Fruit fly (Drosophila melanogaster) whole organism, embryonic: ENCODE results near the gene CG5886.

Source experiments
- Bgb ChIP-seq: fragments of 200-800 bp; sonication (Bioruptor generic); IDR thresholded peaks from 2 replicates; pipeline ENCODE4 v1.3.6; 2022; ENCODE audit warnings: missing biosample characterization, missing genetic modification characterization; ENCODE audit not compliant: partially characterized antibody
- CG10366 ChIP-seq: fragments of 200-800 bp; sonication (Bioruptor generic); IDR thresholded peaks from 2 replicates; pipeline ENCODE4 v1.3.6; 2022; ENCODE audit warnings: missing biosample characterization, missing genetic modification characterization
- CG11093 ChIP-seq: fragments of 200-800 bp; sonication (Bioruptor generic); IDR thresholded peaks from 3 replicates; pipeline ENCODE4 v1.3.6; 2022; ENCODE audit warnings: missing biosample characterization, missing genetic modification characterization
- CG11695 ChIP-seq: fragments of 200-800 bp; sonication (Bioruptor generic); IDR thresholded peaks from 3 replicates; pipeline ENCODE4 v1.3.6; 2022; ENCODE audit warnings: missing biosample characterization, missing genetic modification characterization
- CG12071 ChIP-seq: fragments of 200-800 bp; sonication (Bioruptor generic); optimal IDR thresholded peaks from 3 replicates; lab custom pipeline; 2018; ENCODE audit warnings: missing biosample characterization, mild to moderate bottlenecking, missing genetic modification characterization
- CG12659 ChIP-seq: fragments of 200-800 bp; sonication (Bioruptor generic); optimal IDR thresholded peaks from 3 replicates; lab custom pipeline; 2017; ENCODE audit warnings: mild to moderate bottlenecking, missing biosample characterization, missing genetic modification reagents, missing genetic modification characterization
- CG30403 ChIP-seq: fragments of 200-800 bp; sonication (Bioruptor generic); optimal IDR thresholded peaks from 3 replicates; lab custom pipeline; 2016; ENCODE audit warnings: missing biosample characterization, missing genetic modification characterization
- CG32772 ChIP-seq: fragments of 200-800 bp; sonication (Bioruptor generic); IDR thresholded peaks from 2 replicates; pipeline ENCODE4 v1.3.6; 2022; ENCODE audit warnings: missing biosample characterization, missing genetic modification characterization
- CG6254 ChIP-seq: fragments of 200-800 bp; sonication (Bioruptor generic); optimal IDR thresholded peaks from 3 replicates; lab custom pipeline; 2017; ENCODE audit warnings: mild to moderate bottlenecking, missing biosample characterization, missing genetic modification reagents, missing genetic modification characterization
- CG7928 ChIP-seq: fragments of 200-800 bp; sonication (Bioruptor generic); optimal IDR thresholded peaks from 2 replicates; lab custom pipeline; 2017; ENCODE audit warnings: missing biosample characterization, mild to moderate bottlenecking, missing genetic modification characterization
- CG8290 ChIP-seq, 3 experiments: fragments of 200-800 bp; sonication (Bioruptor generic); optimal IDR thresholded peaks; 2 replicates each; lab custom pipeline; 2016 to 2019; ENCODE audit warnings: missing biosample characterization in 3 of 3, missing genetic modification characterization in 3 of 3, mild to moderate bottlenecking in 2 of 3, moderate library complexity in 1 of 3
- CG8765 ChIP-seq: fragments of 200-800 bp; sonication (Bioruptor generic); IDR thresholded peaks from 2 replicates; pipeline ENCODE4 v1.3.6; 2022; ENCODE audit warnings: missing biosample characterization, missing genetic modification characterization
- Camta ChIP-seq: fragments of 200-800 bp; sonication (Bioruptor generic); optimal IDR thresholded peaks from 2 replicates; lab custom pipeline; 2016; ENCODE audit warnings: missing biosample characterization, missing genetic modification characterization
- CoRest ChIP-seq: fragments of 200-800 bp; sonication (Bioruptor generic); optimal IDR thresholded peaks from 3 replicates; lab custom pipeline; 2018; ENCODE audit warnings: missing biosample characterization, mild to moderate bottlenecking, missing genetic modification characterization, moderate library complexity
- Dip2 ChIP-seq: fragments of 200-800 bp; sonication (Bioruptor generic); IDR thresholded peaks from 2 replicates; pipeline ENCODE4 v1.3.6; 2022; ENCODE audit warnings: missing biosample characterization, missing genetic modification characterization
- Drgx ChIP-seq: fragments of 200-800 bp; sonication (Bioruptor generic); IDR thresholded peaks from 2 replicates; pipeline ENCODE4 v1.3.6; 2022; ENCODE audit warnings: missing biosample characterization, missing genetic modification characterization
- E2f2 ChIP-seq: fragments of 200-800 bp; sonication (Bioruptor generic); IDR thresholded peaks from 2 replicates; pipeline ENCODE4 v1.3.6; 2022; ENCODE audit warnings: missing biosample characterization, missing genetic modification characterization
- Ets65A ChIP-seq: fragments of 200-800 bp; sonication (Bioruptor generic); peaks from one replicate; lab custom pipeline; 2016; ENCODE audit warnings: missing biosample characterization, missing genetic modification characterization
- Fer2 ChIP-seq: fragments of 200-800 bp; sonication (Bioruptor generic); optimal IDR thresholded peaks from 2 replicates; lab custom pipeline; 2018; ENCODE audit warnings: missing biosample characterization, mild to moderate bottlenecking, missing genetic modification characterization, moderate library complexity
- HLH3B ChIP-seq: fragments of 200-800 bp; sonication (Bioruptor generic); IDR thresholded peaks from 2 replicates; pipeline ENCODE4 v1.3.6; 2022; ENCODE audit warnings: missing biosample characterization, missing genetic modification characterization
- Hand ChIP-seq: fragments of 200-800 bp; sonication (Bioruptor generic); optimal IDR thresholded peaks from 2 replicates; lab custom pipeline; 2017; ENCODE audit warnings: mild to moderate bottlenecking, missing biosample characterization, missing genetic modification reagents, missing genetic modification characterization
- Hey ChIP-seq: fragments of 200-800 bp; sonication (Bioruptor generic); optimal IDR thresholded peaks from 3 replicates; lab custom pipeline; 2018; ENCODE audit warnings: missing biosample characterization, mild to moderate bottlenecking, missing genetic modification characterization
- Hr78 ChIP-seq, 2 experiments: fragments of 200-800 bp in 1 of 2; fragments of >200 bp in 1 of 2; sonication (Bioruptor generic) in 1 of 2; optimal IDR thresholded peaks; 2 replicates each; lab custom pipeline; 2017 to 2019; ENCODE audit warnings: missing biosample characterization in 2 of 2, missing genetic modification characterization in 2 of 2, mild to moderate bottlenecking in 1 of 2, moderate library complexity in 1 of 2
- Kr ChIP-seq: fragments of 200-800 bp; sonication (Bioruptor generic); optimal IDR thresholded peaks from 2 replicates; lab custom pipeline; 2017; ENCODE audit warnings: missing biosample characterization, mild to moderate bottlenecking, missing genetic modification characterization
- Lim3 ChIP-seq: fragments of 200-800 bp; sonication (Bioruptor generic); IDR thresholded peaks from 2 replicates; pipeline ENCODE4 v1.3.6; 2022; ENCODE audit warnings: missing biosample characterization, missing genetic modification characterization
- Ptx1 ChIP-seq: fragments of 200-800 bp; sonication (Bioruptor generic); IDR thresholded peaks from 2 replicates; pipeline ENCODE4 v1.3.6; 2022; ENCODE audit warnings: missing biosample characterization, missing genetic modification characterization
- Rx ChIP-seq: fragments of 200-800 bp; sonication (Bioruptor generic); IDR thresholded peaks from 2 replicates; pipeline ENCODE4 v1.3.6; 2022; ENCODE audit warnings: missing biosample characterization, missing genetic modification characterization
- Sin3A ChIP-seq: fragments of >200 bp; optimal IDR thresholded peaks from 2 replicates; lab custom pipeline; 2018
- Six4 ChIP-seq: fragments of 200-800 bp; sonication (Bioruptor generic); optimal IDR thresholded peaks from 2 replicates; lab custom pipeline; 2016; ENCODE audit warnings: missing biosample characterization, missing genetic modification characterization
- Sox100B ChIP-seq: fragments of 200-800 bp; sonication (Bioruptor generic); optimal IDR thresholded peaks from 3 replicates; lab custom pipeline; 2018; ENCODE audit warnings: missing biosample characterization, mild to moderate bottlenecking, missing genetic modification characterization
- Sry-δ ChIP-seq: fragments of 200-800 bp; sonication (Bioruptor generic); optimal IDR thresholded peaks from 2 replicates; lab custom pipeline; 2016; ENCODE audit warnings: missing biosample characterization, missing genetic modification characterization
- Xrp1 ChIP-seq: fragments of 200-800 bp; sonication (Bioruptor generic); IDR thresholded peaks from 2 replicates; pipeline ENCODE4 v1.3.6; 2022; ENCODE audit warnings: missing biosample characterization, missing genetic modification characterization
- ash1 ChIP-seq: fragments of 200-800 bp; sonication (Bioruptor generic); optimal IDR thresholded peaks from 2 replicates; lab custom pipeline; 2018; ENCODE audit warnings: missing biosample characterization, mild to moderate bottlenecking, missing genetic modification characterization
- cato ChIP-seq: fragments of 200-800 bp; sonication (Bioruptor generic); optimal IDR thresholded peaks from 2 replicates; lab custom pipeline; 2016; ENCODE audit warnings: missing biosample characterization, missing genetic modification characterization, borderline replicate concordance
- chn ChIP-seq: fragments of 200-800 bp; sonication (Bioruptor generic); optimal IDR thresholded peaks from 2 replicates; lab custom pipeline; 2016; ENCODE audit warnings: missing biosample characterization, missing genetic modification characterization
- croc ChIP-seq: fragments of 200-800 bp; sonication (Bioruptor generic); conservative IDR thresholded peaks from 3 replicates; pipeline ENCODE4 v1.3.6; 2022; ENCODE audit warnings: missing biosample characterization, missing genetic modification characterization
- her ChIP-seq: fragments of 200-800 bp; sonication (Bioruptor generic); optimal IDR thresholded peaks from 2 replicates; lab custom pipeline; 2016; ENCODE audit warnings: missing biosample characterization, missing genetic modification characterization
- hkb ChIP-seq, 2 experiments: fragments of 200-800 bp in 1 of 2; fragments of >200 bp in 1 of 2; sonication (Bioruptor generic) in 1 of 2; IDR thresholded peaks in 1 of 2; optimal IDR thresholded peaks in 1 of 2; 2 replicates each; pipeline versions ENCODE4 v1.3.6 to Lab custom; 2017 to 2022; ENCODE audit warnings: missing biosample characterization in 1 of 2, missing genetic modification characterization in 1 of 2
- kah ChIP-seq: fragments of 200-800 bp; sonication (Bioruptor generic); optimal IDR thresholded peaks from 2 replicates; lab custom pipeline; 2018; ENCODE audit warnings: missing biosample characterization, mild to moderate bottlenecking, missing genetic modification characterization
- kni ChIP-seq: fragments of 200-800 bp; sonication (Bioruptor generic); optimal IDR thresholded peaks from 3 replicates; lab custom pipeline; 2017; ENCODE audit warnings: mild to moderate bottlenecking, missing biosample characterization, missing genetic modification reagents, missing genetic modification characterization
- mirr ChIP-seq: fragments of 200-800 bp; sonication (Bioruptor generic); optimal IDR thresholded peaks from 3 replicates; lab custom pipeline; 2018; ENCODE audit warnings: missing biosample characterization, mild to moderate bottlenecking, missing genetic modification characterization
- nom ChIP-seq: fragments of 200-800 bp; sonication (Bioruptor generic); optimal IDR thresholded peaks from 2 replicates; lab custom pipeline; 2017; ENCODE audit warnings: missing biosample characterization, missing genetic modification characterization, mild to moderate bottlenecking, moderate library complexity, missing genetic modification reagents
- pan ChIP-seq, 4 experiments: fragments of >200 bp in 3 of 4; fragments of 200-800 bp in 1 of 4; sonication (Bioruptor generic) in 1 of 4; optimal IDR thresholded peaks in 3 of 4; IDR thresholded peaks in 1 of 4; 2 replicates each; pipeline versions ENCODE4 v1.3.6 to Lab custom; 2017 to 2022; ENCODE audit warnings: missing biosample characterization in 2 of 4, missing genetic modification characterization in 2 of 4, mixed read lengths in 1 of 4
- prd ChIP-seq, 3 experiments: fragments of >200 bp in 2 of 3; fragments of 200-800 bp in 1 of 3; sonication (Bioruptor generic) in 1 of 3; optimal IDR thresholded peaks in 2 of 3; IDR thresholded peaks in 1 of 3; 2 replicates in 2 of 3; 3 replicates in 1 of 3; pipeline versions ENCODE4 v1.3.6 to Lab custom; 2017 to 2022; ENCODE audit warnings: missing biosample characterization in 1 of 3, missing genetic modification characterization in 1 of 3
- pum ChIP-seq: fragments of 200-800 bp; sonication (Bioruptor generic); optimal IDR thresholded peaks from 2 replicates; lab custom pipeline; 2016; ENCODE audit warnings: missing biosample characterization, missing genetic modification characterization
- salm ChIP-seq: fragments of 200-800 bp; sonication (Bioruptor generic); optimal IDR thresholded peaks from 2 replicates; lab custom pipeline; 2018; ENCODE audit warnings: missing biosample characterization, mild to moderate bottlenecking, missing genetic modification characterization
- seq ChIP-seq: fragments of 200-800 bp; sonication (Bioruptor generic); IDR thresholded peaks from 2 replicates; pipeline ENCODE4 v1.3.6; 2022; ENCODE audit warnings: missing biosample characterization, missing genetic modification characterization
- sr ChIP-seq: fragments of 200-800 bp; sonication (Bioruptor generic); IDR thresholded peaks from 3 replicates; pipeline ENCODE4 v1.3.6; 2022; ENCODE audit warnings: missing biosample characterization, missing genetic modification characterization

Gene CG5886

dm6 chr3R:25880971-25881809 lies 29.8 kb downstream of the CG5886 start, which contains the start of gene Tsp96F (continued):
- no peak for TF ChIP-seq Camta (GFP tag; lab: Kevin White, UChicago)
- TF ChIP-seq Fer2 (tag; lab: Kevin White, UChicago), result no peak
- peak; percentile 11 for TF ChIP-seq Sin3A
- no peak for TF ChIP-seq chn (GFP tag; lab: Kevin White, UChicago)
- peak; percentile 18 for TF ChIP-seq CoRest (tag; lab: Kevin White, UChicago)
- TF ChIP-seq CG8290 (GFP tag; optimal IDR thresholded peaks at IDR 0.05; lab: Kevin White, UChicago), result no peak
- peak in 1 of 2 experiments; percentile 81 for TF ChIP-seq CG8290 (tag; optimal IDR thresholded peaks at IDR 0.05; lab: Kevin White, UChicago)
- no peak for TF ChIP-seq Ets65A (GFP tag; lab: Kevin White, UChicago)
- no peak for TF ChIP-seq HLH3B (GFP tag; lab: Robert Waterston, UW)
- TF ChIP-seq pan (optimal IDR thresholded peaks at IDR 0.05; lab: Kevin White, UChicago), result no peak
- no peak for TF ChIP-seq pan (GFP tag; optimal IDR thresholded peaks at IDR 0.05 in 1 of 2, IDR thresholded peaks at IDR 0.05 in 1 of 2)
- TF ChIP-seq Sry-δ (GFP tag; lab: Kevin White, UChicago), result peak; percentile 76
- TF ChIP-seq croc (GFP tag; lab: Robert Waterston, UW), result no peak
- no peak for TF ChIP-seq Rx (GFP tag; lab: Robert Waterston, UW)
- no peak for TF ChIP-seq Drgx
- no peak for TF ChIP-seq CG32772
- TF ChIP-seq CG11695 (GFP tag; lab: Robert Waterston, UW), result no peak
- TF ChIP-seq nom (GFP tag; lab: Kevin White, UChicago), result no peak
- TF ChIP-seq salm, result no peak
- TF ChIP-seq Dip2, result no peak
- TF ChIP-seq CG12659 (GFP tag; lab: Kevin White, UChicago), result peak; percentile 52
- peak; percentile 40 for TF ChIP-seq kah (GFP tag; lab: Kevin White, UChicago)
- no peak for TF ChIP-seq her (GFP tag; lab: Kevin White, UChicago)
- no peak for TF ChIP-seq Ptx1 (GFP tag; lab: Robert Waterston, UW)
- TF ChIP-seq prd (optimal IDR thresholded peaks at IDR 0.05; lab: Kevin White, UChicago), result no peak
- TF ChIP-seq prd (GFP tag; IDR thresholded peaks at IDR 0.05; lab: Robert Waterston, UW), result no peak
- no peak for TF ChIP-seq Hand (GFP tag; lab: Kevin White, UChicago)
- TF ChIP-seq CG30403, result no peak
- TF ChIP-seq Kr (GFP tag; lab: Kevin White, UChicago), result no peak
- TF ChIP-seq cato, result no peak
- no peak for TF ChIP-seq sr (GFP tag; lab: Robert Waterston, UW)
- TF ChIP-seq Sox100B, result no peak
- TF ChIP-seq CG11093 (GFP tag; lab: Robert Waterston, UW), result no peak
- no peak for TF ChIP-seq hkb (optimal IDR thresholded peaks at IDR 0.05; lab: Kevin White, UChicago)
- no peak for TF ChIP-seq hkb (GFP tag; IDR thresholded peaks at IDR 0.05; lab: Robert Waterston, UW)
- peak; percentile 57 for TF ChIP-seq kni (GFP tag; lab: Kevin White, UChicago)
- TF ChIP-seq Bgb (GFP tag; lab: Robert Waterston, UW), result peak; percentile 71
- TF ChIP-seq CG10366 (GFP tag; lab: Robert Waterston, UW), result no peak
- TF ChIP-seq mirr (GFP tag; lab: Kevin White, UChicago), result no peak
- no peak for TF ChIP-seq pum (GFP tag; lab: Kevin White, UChicago)
- no peak for TF ChIP-seq CG12071
- no peak for TF ChIP-seq Lim3 (GFP tag; lab: Robert Waterston, UW)
- TF ChIP-seq Hr78 (GFP tag; optimal IDR thresholded peaks at IDR 0.05; lab: Kevin White, UChicago), result no peak
- TF ChIP-seq Six4, result no peak
- TF ChIP-seq ash1 (GFP tag; lab: Kevin White, UChicago), result no peak
- TF ChIP-seq E2f2 (GFP tag; lab: Robert Waterston, UW), result peak; percentile 41
- TF ChIP-seq CG8765, result no peak
- no peak for TF ChIP-seq Hey (tag; lab: Kevin White, UChicago)
- 0 out of 2 replicates have a peak, but pooled peaks have one; percentile 10 for TF ChIP-seq seq
- no peak for TF ChIP-seq CG6254
- TF ChIP-seq Xrp1 (GFP tag; lab: Robert Waterston, UW), result peak; percentile 8; the same call in 1 of the 2 replicates
- TF ChIP-seq CG7928 (GFP tag; lab: Kevin White, UChicago), result no peak
